Fruit fly (Drosophila melanogaster): ENCODE data around the gene CG32485.

Gene CG32485

DNA sequence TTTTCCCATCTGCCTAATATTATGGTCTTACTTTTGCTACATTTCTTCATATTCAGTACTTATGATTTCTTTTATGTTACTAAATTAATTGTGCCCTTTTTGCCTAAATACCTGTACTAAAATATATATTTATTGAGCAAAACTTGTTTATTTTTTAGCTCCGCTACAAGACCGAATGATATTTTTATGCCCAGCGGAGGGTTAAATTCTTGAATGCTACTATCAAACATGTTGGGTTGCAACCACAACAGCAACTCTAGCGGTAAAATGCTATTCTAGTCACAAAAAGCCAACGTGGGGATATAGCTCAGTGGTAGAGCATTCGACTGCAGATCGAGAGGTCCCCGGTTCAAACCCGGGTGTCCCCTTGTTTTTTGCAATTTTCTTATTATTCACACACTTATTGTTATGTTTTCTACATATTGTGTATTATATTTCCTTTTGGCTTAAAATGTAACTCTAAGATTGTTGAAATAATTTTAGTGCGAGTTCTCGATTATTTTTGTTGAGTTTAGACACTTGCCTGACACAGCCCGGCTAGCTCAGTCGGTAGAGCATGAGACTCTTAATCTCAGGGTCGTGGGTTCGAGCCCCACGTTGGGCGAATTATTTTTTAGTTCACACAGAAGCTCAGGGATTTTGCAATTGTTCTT, 46.1 kb downstream of the CG32485 start (continued):
- TF ChIP-seq CG8319 (GFP tag; optimal IDR thresholded peaks at IDR 0.05) (no peak), Blimp-1 (GFP tag; optimal IDR thresholded peaks at IDR 0.05) (no peak), eg (GFP tag; IDR thresholded peaks at IDR 0.05) (peak; percentile 45; the same call in 1 of the 3 replicates), CG11762 (GFP tag; optimal IDR thresholded peaks at IDR 0.05; ENCODE audit: insufficient read depth) (no peak), Sox14 (GFP tag; optimal IDR thresholded peaks at IDR 0.05) (peak; percentile 34), cyc (GFP tag; optimal IDR thresholded peaks at IDR 0.05) (peak; percentile 15), CG11294 (GFP tag; IDR thresholded peaks at IDR 0.05) (no peak), CG10631 (GFP tag; optimal IDR thresholded peaks at IDR 0.05) (peak; percentile 22), Eip78C (GFP tag) (peak; percentile 86), topi (GFP tag; optimal IDR thresholded peaks at IDR 0.05) (peak; percentile 42), Eip75B (GFP tag; optimal IDR thresholded peaks at IDR 0.05) (peak; percentile 24), CG6276 (GFP tag; optimal IDR thresholded peaks at IDR 0.05) (no peak), CG6163 (GFP tag; IDR thresholded peaks at IDR 0.05) (0 out of 3 replicates have a peak, but pooled peaks have one; percentile 14), CG8119 (GFP tag; IDR thresholded peaks at IDR 0.05) (peak; percentile 62; the same call in 2 of the 3 replicates), CG11902 (GFP tag; optimal IDR thresholded peaks at IDR 0.05) (no peak), CG6792 (GFP tag; optimal IDR thresholded peaks at IDR 0.05) (no peak), svp (GFP tag) (peak; percentile 82), net (GFP tag; optimal IDR thresholded peaks at IDR 0.05) (no peak), Hr4 (GFP tag; optimal IDR thresholded peaks at IDR 0.05) (no peak), salr (GFP tag; optimal IDR thresholded peaks at IDR 0.05) (no peak)

DNA sequence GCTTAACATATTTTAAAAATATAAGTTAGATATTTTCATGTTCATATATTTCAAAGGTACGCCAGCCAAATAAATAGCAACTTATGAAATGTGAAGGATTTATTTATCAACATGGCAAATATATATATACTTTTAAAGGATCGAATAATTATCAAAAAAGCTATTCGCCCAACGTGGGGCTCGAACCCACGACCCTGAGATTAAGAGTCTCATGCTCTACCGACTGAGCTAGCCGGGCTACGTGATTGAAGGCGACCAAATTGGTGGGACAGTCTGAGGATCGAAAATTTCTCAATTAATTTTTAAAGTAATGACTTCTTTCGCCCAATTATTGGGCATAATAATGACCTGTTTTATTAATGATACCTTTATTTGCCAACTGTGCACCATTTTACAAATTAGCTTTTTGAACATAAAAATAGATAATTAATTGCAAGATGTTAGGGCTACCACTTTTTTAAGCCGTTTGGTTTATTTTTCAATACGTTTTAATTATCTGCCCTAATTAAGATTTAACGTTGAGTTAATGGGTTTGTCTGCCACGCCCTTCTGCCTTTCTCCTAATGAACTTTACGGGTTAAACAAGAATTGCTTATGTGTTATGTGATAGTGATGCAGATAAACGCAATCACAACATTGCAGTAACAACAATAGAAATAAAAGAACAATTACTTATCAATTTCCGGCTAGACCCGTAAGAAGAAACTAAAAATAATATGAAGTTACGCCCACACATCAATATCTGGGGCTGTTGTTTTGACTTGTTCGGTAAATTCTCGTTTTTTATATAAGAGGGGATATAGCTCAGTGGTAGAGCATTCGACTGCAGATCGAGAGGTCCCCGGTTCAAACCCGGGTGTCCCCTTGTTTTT, 46.8 kb downstream of the CG32485 start:
- TF ChIP-seq net (GFP tag; optimal IDR thresholded peaks at IDR 0.05) (no peak), OdsH (GFP tag; optimal IDR thresholded peaks at IDR 0.05) (no peak), ss (GFP tag; optimal IDR thresholded peaks at IDR 0.05) (no peak), CG31627 (GFP tag; optimal IDR thresholded peaks at IDR 0.05) (no peak), CG34406 (GFP tag; optimal IDR thresholded peaks at IDR 0.05) (no peak), CG15336 (GFP tag; IDR thresholded peaks at IDR 0.05) (no peak), svp (GFP tag) (peak; percentile 65), CG8119 (GFP tag; IDR thresholded peaks at IDR 0.05) (no peak), CG1621 (tag; optimal IDR thresholded peaks at IDR 0.05) (no peak), Eip78C (GFP tag) (peak; percentile 49), acj6 (GFP tag; optimal IDR thresholded peaks at IDR 0.05) (no peak), CG11294 (GFP tag; IDR thresholded peaks at IDR 0.05) (no peak), eg (GFP tag; IDR thresholded peaks at IDR 0.05) (no peak), Lpt (GFP tag; optimal IDR thresholded peaks at IDR 0.05) (no peak)

DNA sequence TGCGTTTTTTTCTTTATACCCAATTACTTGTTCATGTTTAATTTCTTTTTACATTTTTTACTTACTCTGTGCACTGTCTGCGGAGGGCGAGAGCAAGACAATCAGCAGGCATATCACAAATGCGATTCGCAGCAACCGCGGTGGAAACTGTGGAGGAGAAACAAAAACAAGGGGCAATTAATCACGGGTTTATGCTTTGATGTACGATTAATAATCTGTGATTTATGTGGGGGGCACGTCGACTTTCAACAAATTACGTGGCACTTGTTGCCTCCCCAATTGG, 47.4 kb downstream of the CG32485 start:
- TF ChIP-seq CG11294 (GFP tag; IDR thresholded peaks at IDR 0.05) = no peak
- TF ChIP-seq CG6854 (GFP tag; optimal IDR thresholded peaks at IDR 0.05) = no peak
- TF ChIP-seq dac (GFP tag; optimal IDR thresholded peaks at IDR 0.05) = no peak
- no peak for TF ChIP-seq CG4318 (GFP tag; optimal IDR thresholded peaks at IDR 0.05)
- no peak for TF ChIP-seq topi (GFP tag; optimal IDR thresholded peaks at IDR 0.05)
- no peak for TF ChIP-seq CG15336 (GFP tag; IDR thresholded peaks at IDR 0.05)
- TF ChIP-seq lz (GFP tag; optimal IDR thresholded peaks at IDR 0.05) = no peak

DNA sequence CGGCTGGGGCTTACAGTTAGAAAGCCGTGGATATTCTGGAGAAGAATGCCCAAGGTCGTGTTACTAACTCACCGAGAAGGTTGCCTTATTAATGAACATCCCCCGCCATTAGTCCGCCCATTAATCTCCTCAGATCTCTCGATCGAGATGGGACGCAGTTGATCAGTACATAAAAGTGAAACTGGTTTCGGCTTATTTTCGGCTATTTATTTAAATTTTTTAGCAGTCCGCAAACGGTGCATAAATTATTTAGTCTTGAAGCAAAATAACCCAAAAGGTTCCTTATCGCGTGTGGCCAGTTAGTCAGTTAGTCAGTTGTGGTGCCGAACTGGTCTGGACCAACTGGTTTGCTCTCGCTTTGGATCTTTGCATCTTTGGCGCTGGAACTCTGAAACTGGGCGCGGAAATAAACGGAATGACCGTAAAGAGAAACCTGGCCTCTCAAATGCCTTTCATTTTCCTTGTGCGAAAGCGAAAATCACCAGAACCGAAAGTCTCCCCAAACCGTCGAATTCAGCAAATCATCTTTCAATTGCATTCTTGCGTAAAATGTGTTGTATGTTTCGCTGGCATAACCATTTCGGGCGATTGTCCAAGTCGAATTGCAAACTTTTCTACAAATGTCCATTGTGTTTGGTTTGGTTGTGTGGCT, 48.8 kb downstream of the CG32485 start:
- TF ChIP-seq topi (GFP tag; optimal IDR thresholded peaks at IDR 0.05) = peak; percentile 6
- TF ChIP-seq eg (GFP tag; IDR thresholded peaks at IDR 0.05) = 0 out of 3 replicates have a peak, but pooled peaks have one; percentile 21
- no peak for TF ChIP-seq CG6163 (GFP tag; IDR thresholded peaks at IDR 0.05)
- TF ChIP-seq CG6854 (GFP tag; optimal IDR thresholded peaks at IDR 0.05) = peak; percentile 73
- peak; percentile 99 for TF ChIP-seq Blimp-1 (GFP tag; optimal IDR thresholded peaks at IDR 0.05)

Data from whole organism, prepupa.